Fruit fly (Drosophila melanogaster): ENCODE measurements around the gene CG32984.

Gene CG32984

dm6 chr2L:8949919-8950722 is 14.6 kb upstream of the CG32984 start:
- peak; percentile 64 for TF ChIP-seq Ets21C (GFP tag; optimal IDR thresholded peaks at IDR 0.05)
- TF ChIP-seq CG6792 (GFP tag; optimal IDR thresholded peaks at IDR 0.05): peak; percentile 67
- TF ChIP-seq CG11294 (GFP tag; IDR thresholded peaks at IDR 0.05): no peak
- peak; percentile 70 for TF ChIP-seq Sox102F (GFP tag; optimal IDR thresholded peaks at IDR 0.05)
- peak; percentile 48 for TF ChIP-seq Ets96B (tag; optimal IDR thresholded peaks at IDR 0.05)
- peak; percentile 89 for TF ChIP-seq svp (GFP tag)
- peak; percentile 57 for TF ChIP-seq pdm3 (GFP tag; optimal IDR thresholded peaks at IDR 0.05)
- no peak for TF ChIP-seq dac (GFP tag; optimal IDR thresholded peaks at IDR 0.05)
- TF ChIP-seq Hr4 (GFP tag; optimal IDR thresholded peaks at IDR 0.05): peak; percentile 30
- 0 out of 3 replicates have a peak, but pooled peaks have one; percentile 52 for TF ChIP-seq CG6163 (GFP tag; IDR thresholded peaks at IDR 0.05)
- peak; percentile 64 for TF ChIP-seq OdsH (GFP tag; optimal IDR thresholded peaks at IDR 0.05)
- TF ChIP-seq CG34406 (GFP tag; optimal IDR thresholded peaks at IDR 0.05): peak; percentile 72
- peak; percentile 67 for TF ChIP-seq CG6808 (GFP tag; optimal IDR thresholded peaks at IDR 0.05)
- no peak for TF ChIP-seq CG6276 (GFP tag; optimal IDR thresholded peaks at IDR 0.05)
- no peak for TF ChIP-seq Lpt (GFP tag; optimal IDR thresholded peaks at IDR 0.05)
- no peak for TF ChIP-seq Hr38 (GFP tag; optimal IDR thresholded peaks at IDR 0.05)
- TF ChIP-seq CG10631 (GFP tag; optimal IDR thresholded peaks at IDR 0.05): peak; percentile 69
- peak; percentile 50 to 58 for TF ChIP-seq ss (GFP tag; optimal IDR thresholded peaks at IDR 0.05)
- TF ChIP-seq net (GFP tag; optimal IDR thresholded peaks at IDR 0.05): peak; percentile 51
- TF ChIP-seq Smox (GFP tag; optimal IDR thresholded peaks at IDR 0.05): peak; percentile 67
- peak; percentile 63 for TF ChIP-seq achi (GFP tag; optimal IDR thresholded peaks at IDR 0.05)
- TF ChIP-seq fd59A (GFP tag; optimal IDR thresholded peaks at IDR 0.05): peak; percentile 72
- TF ChIP-seq Hr39 (GFP tag; optimal IDR thresholded peaks at IDR 0.05): peak; percentile 80
- TF ChIP-seq esn (GFP tag; optimal IDR thresholded peaks at IDR 0.05): peak; percentile 86
- TF ChIP-seq CG3032 (tag; optimal IDR thresholded peaks at IDR 0.05): peak; percentile 64
- peak; percentile 78 for TF ChIP-seq acj6 (GFP tag; optimal IDR thresholded peaks at IDR 0.05)
- peak; percentile 32 for TF ChIP-seq CG9139 (GFP tag; optimal IDR thresholded peaks at IDR 0.05)
- TF ChIP-seq Sox15 (GFP tag; optimal IDR thresholded peaks at IDR 0.05): peak; percentile 50
- TF ChIP-seq CG10669 (GFP tag; optimal IDR thresholded peaks at IDR 0.05): peak; percentile 58
- peak; percentile 75 for TF ChIP-seq Eip93F (GFP tag; optimal IDR thresholded peaks at IDR 0.05)
- TF ChIP-seq CG6854 (GFP tag; optimal IDR thresholded peaks at IDR 0.05): peak; percentile 78
- 0 out of 2 replicates have a peak, but pooled peaks have one; percentile 11 for TF ChIP-seq Gug (GFP tag; IDR thresholded peaks at IDR 0.05)
- TF ChIP-seq spab (GFP tag; optimal IDR thresholded peaks at IDR 0.05): peak; percentile 65
- TF ChIP-seq CG11902 (GFP tag; optimal IDR thresholded peaks at IDR 0.05): peak; percentile 68
- peak; percentile 84 for TF ChIP-seq Eip78C (GFP tag)
- peak; percentile 74 for TF ChIP-seq cyc (GFP tag; optimal IDR thresholded peaks at IDR 0.05)
- TF ChIP-seq topi (GFP tag; optimal IDR thresholded peaks at IDR 0.05): peak; percentile 84
- TF ChIP-seq fd85E (GFP tag; optimal IDR thresholded peaks at IDR 0.05): no peak
- no peak for TF ChIP-seq CG1621 (tag; optimal IDR thresholded peaks at IDR 0.05)
- peak; percentile 79 for TF ChIP-seq CG31627 (GFP tag; optimal IDR thresholded peaks at IDR 0.05)
- no peak for TF ChIP-seq fkh (GFP tag; optimal IDR thresholded peaks at IDR 0.05)
- TF ChIP-seq CG4318 (GFP tag; optimal IDR thresholded peaks at IDR 0.05): peak; percentile 39
- peak; percentile 80 for TF ChIP-seq vri (GFP tag; optimal IDR thresholded peaks at IDR 0.05)
- TF ChIP-seq CG8119 (GFP tag; IDR thresholded peaks at IDR 0.05): no peak
- peak; percentile 73 for TF ChIP-seq CG3919 (GFP tag; optimal IDR thresholded peaks at IDR 0.05)
- peak; percentile 41 to 68 for TF ChIP-seq salr (GFP tag; optimal IDR thresholded peaks at IDR 0.05)
- peak; percentile 65 for TF ChIP-seq CG32006 (GFP tag; optimal IDR thresholded peaks at IDR 0.05)
- TF ChIP-seq CG8319 (GFP tag; optimal IDR thresholded peaks at IDR 0.05): peak; percentile 19
- TF ChIP-seq CG7368 (GFP tag; optimal IDR thresholded peaks at IDR 0.05): peak; percentile 28
- peak; percentile 38 for TF ChIP-seq CG8632 (GFP tag; optimal IDR thresholded peaks at IDR 0.05)
- no peak for TF ChIP-seq CG16779 (tag; optimal IDR thresholded peaks at IDR 0.05)
